Worm (Caenorhabditis elegans) whole organism, late embryonic: ENCODE data around the gene tbc-13.
A peak's percentile ranks its signal among the peaks of the same experiment; 100 is the strongest.

ENCODE experiments used
- C08G9.2 ChIP-seq: sonication (generic microtip); optimal IDR thresholded peaks from 2 replicates; lab custom pipeline; 2016; ENCODE audit warnings: mild to moderate bottlenecking, missing genetic modification characterization, moderate library complexity, missing compliant biosample characterization
- C38D4.7 ChIP-seq: fragments of 200-800 bp; sonication (Bioruptor generic); optimal IDR thresholded peaks from 2 replicates; lab custom pipeline; 2018; ENCODE audit warnings: mild to moderate bottlenecking, missing genetic modification characterization, moderate library complexity, missing compliant biosample characterization
- K02D7.2 ChIP-seq: sonication (generic microtip); optimal IDR thresholded peaks from 2 replicates; lab custom pipeline; 2017; ENCODE audit warnings: mild to moderate bottlenecking, missing genetic modification characterization, missing compliant biosample characterization
- K09A11.1 ChIP-seq: sonication (generic microtip); optimal IDR thresholded peaks from 2 replicates; lab custom pipeline; 2017; ENCODE audit warnings: antibody characterized with exemption, mild to moderate bottlenecking, missing genetic modification characterization, missing compliant biosample characterization; ENCODE audit not compliant: insufficient read depth
- Y22D7AL.16 ChIP-seq: sonication (generic microtip); optimal IDR thresholded peaks from 2 replicates; lab custom pipeline; 2016; ENCODE audit warnings: missing genetic modification characterization, missing compliant biosample characterization
- ahr-1 ChIP-seq: sonication (generic microtip); optimal IDR thresholded peaks from 2 replicates; lab custom pipeline; 2016; ENCODE audit warnings: missing genetic modification characterization, missing compliant biosample characterization
- ama-1 ChIP-seq: fragments of 150-350 bp; optimal IDR thresholded peaks from 2 replicates; lab custom pipeline; 2014
- ceh-14 ChIP-seq: sonication (generic microtip); optimal IDR thresholded peaks from 2 replicates; lab custom pipeline; 2016; ENCODE audit warnings: missing genotype, missing genetic modification characterization, missing compliant biosample characterization
- ceh-18 ChIP-seq: sonication (generic microtip); optimal IDR thresholded peaks from 2 replicates; lab custom pipeline; 2016; ENCODE audit warnings: missing genetic modification characterization, missing compliant biosample characterization
- ceh-19 ChIP-seq: fragments of 200-800 bp; sonication (Bioruptor generic); optimal IDR thresholded peaks from 2 replicates; lab custom pipeline; 2018; ENCODE audit warnings: mild to moderate bottlenecking, missing genetic modification characterization, missing compliant biosample characterization
- ceh-22 ChIP-seq: sonication (generic microtip); optimal IDR thresholded peaks from 2 replicates; lab custom pipeline; 2017; ENCODE audit warnings: missing biosample characterization, missing genetic modification characterization
- ceh-24 ChIP-seq: sonication (generic microtip); optimal IDR thresholded peaks from 2 replicates; lab custom pipeline; 2016; ENCODE audit warnings: mild to moderate bottlenecking, missing genetic modification characterization, missing compliant biosample characterization
- ceh-31 ChIP-seq: sonication (generic microtip); optimal IDR thresholded peaks from 2 replicates; lab custom pipeline; 2016; ENCODE audit warnings: missing genetic modification characterization, missing compliant biosample characterization
- ceh-34 ChIP-seq: sonication (generic microtip); optimal IDR thresholded peaks from 2 replicates; lab custom pipeline; 2016; ENCODE audit warnings: mild to moderate bottlenecking, missing genetic modification characterization, missing compliant biosample characterization
- ceh-45 ChIP-seq: fragments of 200-800 bp; sonication (Bioruptor generic); IDR thresholded peaks from 2 replicates; pipeline ENCODE4 v1.3.6; 2022; ENCODE audit warnings: missing genetic modification reagents, missing genetic modification characterization, missing compliant biosample characterization
- ceh-48 ChIP-seq: sonication (generic microtip); optimal IDR thresholded peaks from 2 replicates; lab custom pipeline; 2016; ENCODE audit warnings: missing genetic modification characterization, inconsistent platforms, missing compliant biosample characterization
- che-1 ChIP-seq: sonication (generic microtip); optimal IDR thresholded peaks from 2 replicates; lab custom pipeline; 2016; ENCODE audit warnings: mild to moderate bottlenecking, missing genetic modification characterization, missing compliant biosample characterization
- dmd-4 ChIP-seq: sonication (generic microtip); optimal IDR thresholded peaks from 2 replicates; lab custom pipeline; 2016; ENCODE audit warnings: borderline replicate concordance, missing genetic modification characterization, missing compliant biosample characterization
- dve-1 ChIP-seq: sonication (generic microtip); optimal IDR thresholded peaks from 2 replicates; lab custom pipeline; 2017; ENCODE audit warnings: antibody characterized with exemption, mild to moderate bottlenecking, missing genetic modification characterization, missing compliant biosample characterization
- elt-4 ChIP-seq: sonication (generic microtip); optimal IDR thresholded peaks from 2 replicates; lab custom pipeline; 2016; ENCODE audit warnings: missing genetic modification characterization, missing compliant biosample characterization
- eyg-1 ChIP-seq: sonication (generic microtip); optimal IDR thresholded peaks from 2 replicates; lab custom pipeline; 2016; ENCODE audit warnings: missing genotype, missing genetic modification characterization, missing compliant biosample characterization
- fax-1 ChIP-seq: sonication (generic microtip); optimal IDR thresholded peaks from 2 replicates; lab custom pipeline; 2016; ENCODE audit warnings: missing genotype, missing genetic modification characterization, missing compliant biosample characterization
- fkh-10 ChIP-seq: fragments of 150-350 bp; optimal IDR thresholded peaks from 2 replicates; lab custom pipeline; 2014; ENCODE audit warnings: missing biosample characterization, missing genetic modification reagents, missing genetic modification characterization
- fkh-6 ChIP-seq: sonication (generic microtip); optimal IDR thresholded peaks from 2 replicates; lab custom pipeline; 2016; ENCODE audit warnings: missing genetic modification characterization, missing compliant biosample characterization
- gmeb-2 ChIP-seq: sonication (generic microtip); optimal IDR thresholded peaks from 2 replicates; lab custom pipeline; 2016; ENCODE audit warnings: missing genetic modification characterization, inconsistent platforms, missing compliant biosample characterization
- hlh-13 ChIP-seq: fragments of 200-800 bp; sonication (Bioruptor generic); optimal IDR thresholded peaks from 2 replicates; lab custom pipeline; 2018; ENCODE audit warnings: mild to moderate bottlenecking, missing genetic modification characterization, missing compliant biosample characterization
- hlh-30 ChIP-seq: sonication (generic microtip); optimal IDR thresholded peaks from 2 replicates; lab custom pipeline; 2017; ENCODE audit warnings: antibody characterized with exemption, missing genetic modification characterization, missing compliant biosample characterization; ENCODE audit not compliant: insufficient read depth
- hlh-6 ChIP-seq: sonication (generic microtip); optimal IDR thresholded peaks from 2 replicates; lab custom pipeline; 2016; ENCODE audit warnings: missing genotype, missing genetic modification characterization, missing compliant biosample characterization
- lin-11 ChIP-seq: fragments of 200-800 bp; sonication (Bioruptor generic); optimal IDR thresholded peaks from 2 replicates; lab custom pipeline; 2018; ENCODE audit warnings: mild to moderate bottlenecking, missing genetic modification characterization, missing compliant biosample characterization
- madf-2 ChIP-seq: sonication (generic microtip); optimal IDR thresholded peaks from 2 replicates; lab custom pipeline; 2017; ENCODE audit warnings: missing genetic modification characterization, missing compliant biosample characterization
- nhr-11 ChIP-seq: fragments of 150-350 bp; optimal IDR thresholded peaks from 2 replicates; lab custom pipeline; 2014; ENCODE audit warnings: missing biosample characterization, missing genetic modification characterization
- nhr-232 ChIP-seq: sonication (generic microtip); optimal IDR thresholded peaks from 2 replicates; lab custom pipeline; 2016; ENCODE audit warnings: missing genetic modification characterization, missing compliant biosample characterization
- pat-9 ChIP-seq: fragments of 200-800 bp; sonication (Bioruptor generic); optimal IDR thresholded peaks from 2 replicates; lab custom pipeline; 2018; ENCODE audit warnings: mild to moderate bottlenecking, missing genetic modification characterization, moderate library complexity, missing compliant biosample characterization
- pax-1 ChIP-seq: fragments of 150-350 bp; optimal IDR thresholded peaks from 2 replicates; lab custom pipeline; 2014; ENCODE audit warnings: missing biosample characterization, missing genetic modification characterization
- pha-2 ChIP-seq: sonication (generic microtip); optimal IDR thresholded peaks from 2 replicates; lab custom pipeline; 2017; ENCODE audit warnings: mild to moderate bottlenecking, missing genetic modification characterization, missing compliant biosample characterization
- pqm-1 ChIP-seq: sonication (generic microtip); optimal IDR thresholded peaks from 2 replicates; lab custom pipeline; 2016; ENCODE audit warnings: missing genetic modification characterization, missing compliant biosample characterization
- pros-1 ChIP-seq: fragments of 150-350 bp; optimal IDR thresholded peaks from 2 replicates; lab custom pipeline; 2014; ENCODE audit warnings: missing biosample characterization, missing genetic modification reagents, missing genetic modification characterization
- ref-2 ChIP-seq: sonication (generic microtip); optimal IDR thresholded peaks from 2 replicates; lab custom pipeline; 2016; ENCODE audit warnings: missing genetic modification characterization, missing compliant biosample characterization
- sox-4 ChIP-seq: sonication (generic microtip); optimal IDR thresholded peaks from 2 replicates; lab custom pipeline; 2017; ENCODE audit warnings: mild to moderate bottlenecking, missing genetic modification characterization, inconsistent platforms, missing compliant biosample characterization
- syd-9 ChIP-seq: sonication (generic microtip); optimal IDR thresholded peaks from 2 replicates; lab custom pipeline; 2016; ENCODE audit warnings: mild to moderate bottlenecking, missing genetic modification characterization, moderate library complexity, missing compliant biosample characterization
- tbx-2 ChIP-seq: sonication (generic microtip); optimal IDR thresholded peaks from 2 replicates; lab custom pipeline; 2016; ENCODE audit warnings: missing genetic modification characterization, missing compliant biosample characterization
- tbx-7 ChIP-seq: sonication (generic microtip); optimal IDR thresholded peaks from 2 replicates; lab custom pipeline; 2016; ENCODE audit warnings: missing genotype, missing genetic modification characterization, missing compliant biosample characterization
- unc-86 ChIP-seq: sonication (generic microtip); optimal IDR thresholded peaks from 2 replicates; lab custom pipeline; 2016; ENCODE audit warnings: missing genetic modification characterization, missing compliant biosample characterization
- zip-5 ChIP-seq: sonication (generic microtip); optimal IDR thresholded peaks from 2 replicates; lab custom pipeline; 2016; ENCODE audit warnings: missing genetic modification characterization, missing compliant biosample characterization

Gene tbc-13

DNA sequence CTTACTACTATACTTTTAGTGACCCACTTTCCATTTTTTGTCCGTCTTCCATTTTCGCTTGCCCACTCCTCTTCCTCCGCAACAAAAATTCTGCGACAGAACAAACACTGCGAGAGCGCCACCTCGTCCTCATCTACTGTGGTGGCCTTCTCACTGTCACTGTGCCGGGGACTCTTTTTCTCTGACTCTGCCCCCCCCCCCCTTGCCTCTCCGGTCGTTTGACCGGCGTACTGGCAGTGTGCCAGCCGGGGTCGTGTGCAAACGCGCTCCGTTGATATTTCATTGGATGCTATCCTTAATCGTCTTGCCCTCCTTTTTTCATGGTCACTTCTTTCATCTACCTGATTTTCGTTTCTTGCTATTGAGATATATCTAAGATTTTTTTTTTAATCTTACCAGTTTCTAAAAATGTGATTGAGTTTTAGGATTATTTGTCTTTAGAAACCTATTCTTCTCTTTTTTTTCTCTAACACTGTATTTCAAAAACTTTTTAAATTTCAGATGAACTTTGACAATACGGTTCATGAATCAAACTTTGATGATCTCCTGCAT, 4.3 kb upstream of the tbc-13 start, which contains the start of gene atf-6 (continued):
- peak; percentile 16 for TF ChIP-seq gmeb-2 (tag; lab: Kevin White, UChicago)
- TF ChIP-seq hlh-6 (tag; lab: Kevin White, UChicago) = peak; percentile 45
- no peak for TF ChIP-seq ama-1
- TF ChIP-seq tbx-7 (tag; lab: Kevin White, UChicago) = peak; percentile 17
- peak; percentile 79 for TF ChIP-seq tbx-2
- peak; percentile 9 for TF ChIP-seq sox-4
- TF ChIP-seq nhr-232 (tag; lab: Kevin White, UChicago) = no peak
- TF ChIP-seq pat-9 = no peak
- TF ChIP-seq ceh-19 (GFP tag; lab: Kevin White, UChicago) = peak; percentile 69
- no peak for TF ChIP-seq zip-5 (tag; lab: Kevin White, UChicago)
- no peak for TF ChIP-seq fax-1 (tag; lab: Kevin White, UChicago)
- peak; percentile 90 for TF ChIP-seq ceh-31
- peak; percentile 29 for TF ChIP-seq C08G9.2 (tag; lab: Kevin White, UChicago)
- TF ChIP-seq hlh-13 (GFP tag; lab: Kevin White, UChicago) = no peak
- peak; percentile 7 for TF ChIP-seq pqm-1 (tag; lab: Kevin White, UChicago)
- TF ChIP-seq K09A11.1 = peak; percentile 21
- TF ChIP-seq pha-2 = no peak
- no peak for TF ChIP-seq ceh-24
- no peak for TF ChIP-seq dmd-4
- TF ChIP-seq unc-86 = no peak
- peak; percentile 14 for TF ChIP-seq dve-1 (tag; lab: Kevin White, UChicago)
- peak; percentile 4 for TF ChIP-seq C38D4.7 (GFP tag; lab: Kevin White, UChicago)
- TF ChIP-seq madf-2 (tag; lab: Kevin White, UChicago) = peak; percentile 16
- no peak for TF ChIP-seq K02D7.2 (tag; lab: Kevin White, UChicago)
- peak; percentile 36 for TF ChIP-seq pax-1
- peak; percentile 34 for TF ChIP-seq eyg-1
- peak; percentile 75 for TF ChIP-seq ceh-18 (tag; lab: Kevin White, UChicago)
- TF ChIP-seq syd-9 = peak; percentile 49
- no peak for TF ChIP-seq ceh-22
- TF ChIP-seq pros-1 = peak; percentile 87
- peak; percentile 37 for TF ChIP-seq ceh-14 (tag; lab: Kevin White, UChicago)
- no peak for TF ChIP-seq fkh-10 (GFP tag; lab: Kevin White, UChicago)
- TF ChIP-seq Y22D7AL.16 (tag; lab: Kevin White, UChicago) = no peak
- TF ChIP-seq ahr-1 (tag; lab: Kevin White, UChicago) = no peak
- TF ChIP-seq ceh-34 (tag; lab: Kevin White, UChicago) = peak; percentile 91
- no peak for TF ChIP-seq elt-4 (tag; lab: Kevin White, UChicago)
- TF ChIP-seq che-1 (tag; lab: Kevin White, UChicago) = peak; percentile 34
- TF ChIP-seq fkh-6 (tag; lab: Kevin White, UChicago) = no peak
- TF ChIP-seq lin-11 (tag; lab: Kevin White, UChicago) = peak; percentile 1
- TF ChIP-seq hlh-30 (tag; lab: Kevin White, UChicago) = peak; percentile 44
- peak; percentile 24 for TF ChIP-seq ceh-48 (tag; lab: Kevin White, UChicago)
- TF ChIP-seq ref-2 (tag; lab: Kevin White, UChicago) = peak; percentile 70
- TF ChIP-seq ceh-45 (GFP tag; lab: Robert Waterston, UW) = no peak
- no peak for TF ChIP-seq nhr-11 (tag; lab: Kevin White, UChicago)

DNA sequence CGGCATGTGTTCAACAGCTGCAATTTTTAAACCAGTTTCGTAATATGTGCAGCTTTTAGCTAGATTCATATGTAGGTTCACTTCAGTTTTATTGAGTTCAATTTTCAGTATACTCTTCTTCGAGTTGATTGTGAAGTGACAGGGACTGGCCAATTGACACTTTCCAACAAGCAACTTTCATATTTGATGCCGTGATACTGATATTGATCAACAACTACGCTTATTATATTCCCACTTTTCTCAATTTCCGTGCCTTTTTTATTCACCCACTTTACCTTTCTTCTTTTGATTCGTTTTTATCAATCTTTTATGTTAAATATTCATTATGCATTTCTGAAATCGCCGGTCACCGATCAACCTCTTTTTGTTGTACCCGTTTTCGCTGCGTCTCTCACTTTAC, 771 bp upstream of the tbc-13 start:
- TF ChIP-seq che-1 (tag; lab: Kevin White, UChicago) (no peak), tbx-2 (no peak)
